Fruit fly (Drosophila melanogaster) whole organism, embryonic: ENCODE results near the gene cbt.

Source experiments
- B-H1 ChIP-seq: fragments of 200-800 bp; sonication (Bioruptor generic); IDR thresholded peaks from 3 replicates; pipeline ENCODE4 v1.3.6; 2022; ENCODE audit warnings: missing biosample characterization, missing genetic modification characterization
- Bteb2 ChIP-seq: fragments of 200-800 bp; sonication (Bioruptor generic); optimal IDR thresholded peaks from 2 replicates; lab custom pipeline; 2016; ENCODE audit warnings: missing biosample characterization, missing genetic modification characterization
- CG10267 ChIP-seq: fragments of 200-800 bp; sonication (Bioruptor generic); optimal IDR thresholded peaks from 2 replicates; lab custom pipeline; 2018; ENCODE audit warnings: missing biosample characterization, mild to moderate bottlenecking, missing genetic modification characterization, moderate library complexity
- CG10565 ChIP-seq: fragments of 200-800 bp; sonication (Bioruptor generic); optimal IDR thresholded peaks from 3 replicates; lab custom pipeline; 2016; ENCODE audit warnings: missing biosample characterization, mild to moderate bottlenecking, missing genetic modification characterization
- CG10654 ChIP-seq: fragments of 200-800 bp; sonication (Bioruptor generic); optimal IDR thresholded peaks from 2 replicates; lab custom pipeline; 2016; ENCODE audit warnings: missing biosample characterization, missing genetic modification characterization
- CG11560 ChIP-seq: fragments of 200-800 bp; sonication (Bioruptor generic); IDR thresholded peaks from 3 replicates; pipeline ENCODE4 v1.3.6; 2022; ENCODE audit warnings: missing biosample characterization, missing genetic modification characterization
- CG12219 ChIP-seq: fragments of 200-800 bp; sonication (Bioruptor generic); optimal IDR thresholded peaks from 3 replicates; lab custom pipeline; 2018; ENCODE audit warnings: missing biosample characterization, mild to moderate bottlenecking, missing genetic modification characterization
- CG13624 ChIP-seq: fragments of 200-800 bp; sonication (Bioruptor generic); optimal IDR thresholded peaks from 2 replicates; lab custom pipeline; 2016; ENCODE audit warnings: missing biosample characterization, missing genetic modification characterization
- CG14014 ChIP-seq: fragments of 200-800 bp; sonication (Bioruptor generic); IDR thresholded peaks from 2 replicates; pipeline ENCODE4 v1.3.6; 2022; ENCODE audit warnings: missing biosample characterization, missing genetic modification characterization
- CG17829 ChIP-seq: fragments of 200-800 bp; optimal IDR thresholded peaks from 2 replicates; lab custom pipeline; 2019; ENCODE audit warnings: missing biosample characterization, mild to moderate bottlenecking, missing genetic modification characterization, moderate library complexity
- CG18619 ChIP-seq: fragments of 200-800 bp; sonication (Bioruptor generic); optimal IDR thresholded peaks from 3 replicates; lab custom pipeline; 2017; ENCODE audit warnings: missing biosample characterization, mild to moderate bottlenecking, missing genetic modification characterization
- CG30403 ChIP-seq: fragments of 200-800 bp; sonication (Bioruptor generic); optimal IDR thresholded peaks from 3 replicates; lab custom pipeline; 2016; ENCODE audit warnings: missing biosample characterization, missing genetic modification characterization
- CG30431 ChIP-seq: fragments of 200-800 bp; sonication (Bioruptor generic); optimal IDR thresholded peaks from 2 replicates; lab custom pipeline; 2017; ENCODE audit warnings: missing biosample characterization, missing genetic modification characterization
- CG31365 ChIP-seq: fragments of 200-800 bp; sonication (Bioruptor generic); optimal IDR thresholded peaks from 2 replicates; lab custom pipeline; 2018; ENCODE audit warnings: missing biosample characterization, mild to moderate bottlenecking, missing genetic modification characterization
- CG33213 ChIP-seq: fragments of 200-800 bp; sonication (Bioruptor generic); optimal IDR thresholded peaks from 3 replicates; lab custom pipeline; 2016; ENCODE audit warnings: missing biosample characterization, missing genetic modification characterization
- CG6683 ChIP-seq: fragments of 200-800 bp; sonication (Bioruptor generic); optimal IDR thresholded peaks from 2 replicates; lab custom pipeline; 2017; ENCODE audit warnings: missing biosample characterization, mild to moderate bottlenecking, missing genetic modification characterization, missing genetic modification reagents
- CG7987 ChIP-seq: fragments of 200-800 bp; sonication (Bioruptor generic); optimal IDR thresholded peaks from 2 replicates; lab custom pipeline; 2018; ENCODE audit warnings: missing biosample characterization, mild to moderate bottlenecking, missing genetic modification characterization, moderate library complexity
- CG8388 ChIP-seq: fragments of 200-800 bp; sonication (Bioruptor generic); optimal IDR thresholded peaks from 2 replicates; lab custom pipeline; 2019; ENCODE audit warnings: missing biosample characterization, mild to moderate bottlenecking, missing genetic modification characterization, moderate library complexity
- CG8765 ChIP-seq: fragments of 200-800 bp; sonication (Bioruptor generic); IDR thresholded peaks from 2 replicates; pipeline ENCODE4 v1.3.6; 2022; ENCODE audit warnings: missing biosample characterization, missing genetic modification characterization
- CG9437 ChIP-seq: fragments of 200-800 bp; sonication (Bioruptor generic); optimal IDR thresholded peaks from 2 replicates; lab custom pipeline; 2018; ENCODE audit warnings: missing biosample characterization, mild to moderate bottlenecking, missing genetic modification characterization
- CG9817 ChIP-seq: fragments of 200-800 bp; sonication (Bioruptor generic); optimal IDR thresholded peaks from 2 replicates; lab custom pipeline; 2018; ENCODE audit warnings: missing biosample characterization, mild to moderate bottlenecking, missing genetic modification characterization, moderate library complexity
- Doc2 ChIP-seq: fragments of 200-800 bp; sonication (Bioruptor generic); IDR thresholded peaks from 2 replicates; pipeline ENCODE4 v1.3.6; 2022; ENCODE audit warnings: missing biosample characterization, missing genetic modification characterization
- Fer1 ChIP-seq: fragments of 200-800 bp; sonication (Bioruptor generic); optimal IDR thresholded peaks from 2 replicates; lab custom pipeline; 2017; ENCODE audit warnings: missing biosample characterization, mild to moderate bottlenecking, missing genetic modification characterization
- HHEX ChIP-seq: fragments of 200-800 bp; sonication (Bioruptor generic); optimal IDR thresholded peaks from 3 replicates; lab custom pipeline; 2017; ENCODE audit warnings: missing biosample characterization, mild to moderate bottlenecking, missing genetic modification characterization, missing genetic modification reagents
- Med ChIP-seq: fragments of 200-800 bp; sonication (Bioruptor generic); peaks from one replicate; lab custom pipeline; 2016; ENCODE audit warnings: missing biosample characterization, missing genetic modification characterization, mild to moderate bottlenecking, inconsistent platforms, moderate library complexity
- NC2β ChIP-seq: fragments of 200-800 bp; sonication (Bioruptor generic); optimal IDR thresholded peaks from 2 replicates; lab custom pipeline; 2016; ENCODE audit warnings: missing biosample characterization, missing genetic modification characterization
- NK7.1 ChIP-seq: fragments of 200-800 bp; sonication (Bioruptor generic); optimal IDR thresholded peaks from 3 replicates; lab custom pipeline; 2016; ENCODE audit warnings: missing biosample characterization, missing genetic modification characterization
- Pdp1 ChIP-seq, 2 experiments: fragments of 200-800 bp; sonication (Bioruptor generic); optimal IDR thresholded peaks; 3 replicates each; lab custom pipeline; 2016; ENCODE audit warnings: missing biosample characterization in 2 of 2, missing genetic modification characterization in 2 of 2, mild to moderate bottlenecking in 1 of 2, moderate library complexity in 1 of 2
- Tbp ChIP-seq: fragments of >200 bp; optimal IDR thresholded peaks from 2 replicates; lab custom pipeline; 2018; ENCODE audit warnings: missing biosample characterization, missing genetic modification characterization
- bbx ChIP-seq: fragments of 200-800 bp; sonication (Bioruptor generic); IDR thresholded peaks from 2 replicates; pipeline ENCODE4 v1.3.6; 2022; ENCODE audit warnings: missing biosample characterization, missing genetic modification characterization; ENCODE audit not compliant: partially characterized antibody
- br ChIP-seq: fragments of >200 bp; optimal IDR thresholded peaks from 2 replicates; lab custom pipeline; 2017
- chif ChIP-seq, 2 experiments: fragments of 200-800 bp; sonication (Bioruptor generic); optimal IDR thresholded peaks; 3 replicates each; lab custom pipeline; 2016; ENCODE audit warnings: missing biosample characterization in 2 of 2, missing genetic modification characterization in 2 of 2
- croc ChIP-seq: fragments of 200-800 bp; sonication (Bioruptor generic); conservative IDR thresholded peaks from 3 replicates; pipeline ENCODE4 v1.3.6; 2022; ENCODE audit warnings: missing biosample characterization, missing genetic modification characterization
- crol ChIP-seq: fragments of 200-800 bp; sonication (Bioruptor generic); IDR thresholded peaks from 2 replicates; pipeline ENCODE4 v1.3.6; 2022; ENCODE audit warnings: missing biosample characterization, missing genetic modification characterization
- gfzf ChIP-seq: fragments of 200-800 bp; sonication (Bioruptor generic); optimal IDR thresholded peaks from 2 replicates; lab custom pipeline; 2016; ENCODE audit warnings: missing biosample characterization, mild to moderate bottlenecking, missing genetic modification characterization, moderate library complexity
- grau ChIP-seq: fragments of 200-800 bp; optimal IDR thresholded peaks from 3 replicates; lab custom pipeline; 2019; ENCODE audit warnings: missing biosample characterization, mild to moderate bottlenecking, missing genetic modification characterization, moderate library complexity
- grn ChIP-seq: fragments of 200-800 bp; sonication (Bioruptor generic); optimal IDR thresholded peaks from 3 replicates; lab custom pipeline; 2017; ENCODE audit warnings: missing biosample characterization, missing genetic modification characterization
- jumu ChIP-seq: fragments of 200-800 bp; sonication (Bioruptor generic); optimal IDR thresholded peaks from 3 replicates; lab custom pipeline; 2016; ENCODE audit warnings: missing biosample characterization, missing genetic modification characterization
- kay ChIP-seq: fragments of 200-800 bp; sonication (Bioruptor generic); optimal IDR thresholded peaks from 2 replicates; lab custom pipeline; 2016; ENCODE audit warnings: missing biosample characterization, missing genetic modification characterization
- lmd ChIP-seq: fragments of 200-800 bp; sonication (Bioruptor generic); IDR thresholded peaks from 2 replicates; pipeline ENCODE4 v1.3.6; 2022; ENCODE audit warnings: missing biosample characterization, missing genetic modification characterization
- mam ChIP-seq: fragments of 200-800 bp; sonication (Bioruptor generic); optimal IDR thresholded peaks from 3 replicates; lab custom pipeline; 2016; ENCODE audit warnings: missing biosample characterization, missing genetic modification characterization
- pb ChIP-seq: fragments of 200-800 bp; sonication (Bioruptor generic); optimal IDR thresholded peaks from 3 replicates; lab custom pipeline; 2016; ENCODE audit warnings: missing biosample characterization, missing genetic modification characterization
- peb ChIP-seq: fragments of 200-800 bp; sonication (Bioruptor generic); IDR thresholded peaks from 2 replicates; pipeline ENCODE4 v1.3.6; 2022; ENCODE audit warnings: missing biosample characterization, missing genetic modification characterization
- phol ChIP-seq: fragments of 200-800 bp; sonication (Bioruptor generic); optimal IDR thresholded peaks from 3 replicates; lab custom pipeline; 2018; ENCODE audit warnings: missing biosample characterization, mild to moderate bottlenecking, missing genetic modification characterization, moderate library complexity
- psq ChIP-seq: fragments of 200-800 bp; sonication (Bioruptor generic); optimal IDR thresholded peaks from 2 replicates; lab custom pipeline; 2017; ENCODE audit warnings: missing biosample characterization, missing genetic modification characterization
- schlank ChIP-seq: fragments of 200-800 bp; sonication (Bioruptor generic); optimal IDR thresholded peaks from 2 replicates; lab custom pipeline; 2018; ENCODE audit warnings: missing biosample characterization, mild to moderate bottlenecking, missing genetic modification characterization
- sisA ChIP-seq: fragments of 200-800 bp; sonication (Bioruptor generic); IDR thresholded peaks from 2 replicates; pipeline ENCODE4 v1.3.6; 2022; ENCODE audit warnings: missing biosample characterization, missing genetic modification characterization
- tap ChIP-seq: fragments of 200-800 bp; optimal IDR thresholded peaks from 3 replicates; lab custom pipeline; 2019; ENCODE audit warnings: missing biosample characterization, mild to moderate bottlenecking, missing genetic modification characterization, moderate library complexity
- tna ChIP-seq: fragments of 200-800 bp; sonication (Bioruptor generic); IDR thresholded peaks from 2 replicates; pipeline ENCODE4 v1.3.6; 2022; ENCODE audit warnings: missing biosample characterization, missing genetic modification characterization; ENCODE audit not compliant: partially characterized antibody
- toy ChIP-seq: fragments of 200-800 bp; sonication (Bioruptor generic); IDR thresholded peaks from 2 replicates; pipeline ENCODE4 v1.3.6; 2022; ENCODE audit warnings: missing biosample characterization, missing genetic modification characterization
- tx ChIP-seq: fragments of 200-800 bp; sonication (Bioruptor generic); optimal IDR thresholded peaks from 2 replicates; lab custom pipeline; 2016; ENCODE audit warnings: missing biosample characterization, missing genetic modification characterization
- zf30C ChIP-seq: fragments of 200-800 bp; sonication (Bioruptor generic); optimal IDR thresholded peaks from 3 replicates; lab custom pipeline; 2018; ENCODE audit warnings: missing biosample characterization, mild to moderate bottlenecking, missing genetic modification characterization

cbt gene

DNA sequence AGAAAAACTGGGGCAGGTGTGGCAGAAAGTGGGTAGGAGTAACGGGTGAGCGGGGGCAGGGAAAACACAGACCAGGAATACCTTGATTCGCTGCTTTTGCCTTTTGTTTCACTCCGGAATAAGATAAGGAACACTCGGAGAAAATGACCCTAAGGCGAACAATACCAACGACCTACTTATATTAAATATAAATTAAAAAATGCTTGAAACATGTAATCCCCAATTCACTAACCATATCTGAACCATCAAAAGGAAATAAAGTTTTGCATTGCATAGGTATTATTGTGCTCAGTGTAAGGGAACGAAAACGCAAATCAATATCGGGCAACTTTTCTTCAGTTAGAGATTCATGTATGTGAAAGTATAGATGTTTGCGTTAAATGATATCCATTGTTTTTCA is 32.5 kb upstream of the cbt start (continued):
- TF ChIP-seq CG14014: peak; percentile 44; the same call in 1 of the 2 replicates
- TF ChIP-seq grau (tag; lab: Kevin White, UChicago): peak; percentile 65
- no peak for TF ChIP-seq pb (GFP tag; lab: Kevin White, UChicago)
- TF ChIP-seq crol (GFP tag; lab: Robert Waterston, UW): no peak
- TF ChIP-seq bbx (GFP tag; lab: Robert Waterston, UW): no peak
- TF ChIP-seq Doc2 (GFP tag; lab: Robert Waterston, UW): no peak
- no peak for TF ChIP-seq toy (GFP tag; lab: Robert Waterston, UW)
- no peak for TF ChIP-seq kay (GFP tag; lab: Kevin White, UChicago)
- peak; percentile 68 for TF ChIP-seq sisA (GFP tag; lab: Robert Waterston, UW)
- peak; percentile 12 for TF ChIP-seq jumu (GFP tag; lab: Kevin White, UChicago)
- peak; percentile 20; the same call in 1 of the 2 replicates for TF ChIP-seq CG8765 (GFP tag; lab: Robert Waterston, UW)
- peak; percentile 8 for TF ChIP-seq zf30C (GFP tag; lab: Kevin White, UChicago)
- peak; percentile 69 for TF ChIP-seq CG8388 (GFP tag; lab: Kevin White, UChicago)
- TF ChIP-seq Tbp: no peak
- peak; percentile 4 for TF ChIP-seq psq (GFP tag; lab: Kevin White, UChicago)
- peak; percentile 16 for TF ChIP-seq HHEX
- no peak for TF ChIP-seq CG7987 (GFP tag; lab: Kevin White, UChicago)
- no peak for TF ChIP-seq br (lab: Kevin White, UChicago)
- no peak for TF ChIP-seq NC2β
- TF ChIP-seq gfzf (GFP tag; lab: Kevin White, UChicago): no peak
- TF ChIP-seq NK7.1: no peak
- no peak for TF ChIP-seq B-H1 (GFP tag; lab: Robert Waterston, UW)
- TF ChIP-seq tx (GFP tag; lab: Kevin White, UChicago): no peak
- peak; percentile 38 to 55 for TF ChIP-seq chif (GFP tag; optimal IDR thresholded peaks at IDR 0.05; lab: Kevin White, UChicago)
- TF ChIP-seq CG18619 (GFP tag; lab: Kevin White, UChicago): peak; percentile 57
- no peak for TF ChIP-seq CG10654 (GFP tag; lab: Kevin White, UChicago)
- TF ChIP-seq CG31365 (tag; lab: Kevin White, UChicago): no peak
- peak; percentile 13 for TF ChIP-seq CG33213 (GFP tag; lab: Kevin White, UChicago)
- peak; percentile 39 for TF ChIP-seq CG30431 (GFP tag; lab: Kevin White, UChicago)
- peak; percentile 54 for TF ChIP-seq phol (tag; lab: Kevin White, UChicago)
- TF ChIP-seq tna (GFP tag; lab: Robert Waterston, UW): no peak
- peak; percentile 27 for TF ChIP-seq CG9817 (tag; lab: Kevin White, UChicago)
- peak; percentile 32 for TF ChIP-seq CG9437
- TF ChIP-seq lmd (GFP tag; lab: Robert Waterston, UW): peak; percentile 68
- no peak for TF ChIP-seq CG12219 (GFP tag; lab: Kevin White, UChicago)
- TF ChIP-seq CG11560: no peak
- no peak for TF ChIP-seq croc (GFP tag; lab: Robert Waterston, UW)
- peak; percentile 5 for TF ChIP-seq Bteb2 (GFP tag; lab: Kevin White, UChicago)
- peak; percentile 59 for TF ChIP-seq Med (GFP tag; lab: Kevin White, UChicago)
- TF ChIP-seq peb (GFP tag; lab: Robert Waterston, UW): no peak
- peak; percentile 16 to 31 for TF ChIP-seq Pdp1 (GFP tag; optimal IDR thresholded peaks at IDR 0.05; lab: Kevin White, UChicago)
- TF ChIP-seq CG10565 (GFP tag; lab: Kevin White, UChicago): no peak
- TF ChIP-seq grn (GFP tag; lab: Kevin White, UChicago): no peak
- no peak for TF ChIP-seq schlank
- TF ChIP-seq mam (GFP tag; lab: Kevin White, UChicago): peak; percentile 30
- no peak for TF ChIP-seq CG6683
- peak; percentile 32 for TF ChIP-seq tap (tag; lab: Kevin White, UChicago)
- TF ChIP-seq CG10267 (tag; lab: Kevin White, UChicago): no peak
- no peak for TF ChIP-seq CG13624
- peak; percentile 65 for TF ChIP-seq CG30403 (GFP tag; lab: Kevin White, UChicago)
- peak; percentile 13 for TF ChIP-seq CG17829
- no peak for TF ChIP-seq Fer1 (GFP tag; lab: Kevin White, UChicago)
